Fruit fly (Drosophila melanogaster) ovary, adult (tissue): ENCODE data around the gene Atg3.

Experiments
- CG17801 ChIP-seq: fragments of 200-800 bp; optimal IDR thresholded peaks from 2 replicates; lab custom pipeline; 2019; ENCODE audit warnings: missing biosample characterization, mild to moderate bottlenecking, missing genetic modification characterization, moderate library complexity; ENCODE audit not compliant: partially characterized antibody

Atg3 gene

DNA sequence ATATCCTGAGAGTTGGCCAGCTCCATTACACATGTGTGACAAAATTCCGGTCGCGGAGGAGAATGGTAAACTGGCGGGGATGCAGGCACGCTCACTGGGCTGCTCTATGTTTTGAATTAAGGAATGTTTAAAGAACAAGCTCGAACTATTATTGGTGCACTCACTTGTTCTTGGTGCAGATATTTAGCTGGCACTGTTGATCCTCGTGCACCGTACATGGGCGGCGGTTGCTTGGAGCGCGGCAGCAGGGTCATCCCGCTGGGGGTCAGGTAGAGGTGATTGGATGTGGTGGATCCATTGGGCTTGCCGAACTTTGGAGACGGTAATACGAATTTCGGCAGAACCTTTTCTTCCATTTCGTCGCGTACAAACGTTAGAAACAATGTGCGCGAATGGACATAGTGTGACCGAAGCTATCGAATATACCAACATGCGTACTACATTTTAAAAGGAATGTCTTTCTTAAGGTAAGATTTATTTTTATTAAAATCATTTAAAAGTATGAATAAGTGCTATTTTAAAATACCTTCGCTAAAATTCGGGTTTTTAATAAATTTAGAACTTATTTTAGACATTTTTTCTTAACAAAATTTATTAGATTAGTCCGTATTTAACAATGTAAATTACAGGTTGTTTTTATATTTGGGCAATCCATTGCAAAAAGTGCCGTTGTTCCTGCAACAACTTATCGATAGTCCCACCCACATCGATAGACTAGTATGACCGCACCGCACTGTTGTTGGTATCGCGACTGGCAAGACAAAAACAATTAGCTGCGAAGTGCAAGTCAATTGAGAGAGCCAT lies at the start of gene Atg3, which contains the start of gene Nufip:
Atg3 (plus strand) TSS at position 735 of the 804 bp plus-strand sequence.
Nufip (minus strand) TSS at position 415 of the 804 bp plus-strand sequence.
- peak; percentile 25 for TF ChIP-seq CG17801 (GFP tag; lab: Kevin White, UChicago)

DNA sequence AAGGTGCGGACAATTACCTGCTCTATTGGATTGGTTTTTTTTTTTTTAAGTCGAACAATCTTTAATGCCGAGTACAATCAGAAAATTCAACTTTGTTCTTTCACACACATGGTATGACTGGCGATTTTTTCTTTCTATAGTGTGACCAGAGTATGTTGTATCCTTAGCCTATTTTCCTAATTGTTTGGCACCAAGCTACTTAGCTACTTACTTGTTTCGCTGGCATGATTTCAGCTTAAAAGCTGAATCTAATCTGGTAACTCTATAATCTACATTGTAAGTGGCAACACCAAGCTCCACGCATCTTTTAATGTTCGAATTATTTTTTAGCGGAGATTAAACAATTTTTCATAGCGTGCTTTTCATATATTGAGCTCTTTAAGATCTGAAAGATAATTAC lies 25.3 kb upstream of the Atg3 start, which contains the start of gene CG12477:
CG12477 (minus strand) TSS at position 101 of the 400 bp plus-strand sequence.
- TF ChIP-seq CG17801 (GFP tag; lab: Kevin White, UChicago) = no peak

DNA sequence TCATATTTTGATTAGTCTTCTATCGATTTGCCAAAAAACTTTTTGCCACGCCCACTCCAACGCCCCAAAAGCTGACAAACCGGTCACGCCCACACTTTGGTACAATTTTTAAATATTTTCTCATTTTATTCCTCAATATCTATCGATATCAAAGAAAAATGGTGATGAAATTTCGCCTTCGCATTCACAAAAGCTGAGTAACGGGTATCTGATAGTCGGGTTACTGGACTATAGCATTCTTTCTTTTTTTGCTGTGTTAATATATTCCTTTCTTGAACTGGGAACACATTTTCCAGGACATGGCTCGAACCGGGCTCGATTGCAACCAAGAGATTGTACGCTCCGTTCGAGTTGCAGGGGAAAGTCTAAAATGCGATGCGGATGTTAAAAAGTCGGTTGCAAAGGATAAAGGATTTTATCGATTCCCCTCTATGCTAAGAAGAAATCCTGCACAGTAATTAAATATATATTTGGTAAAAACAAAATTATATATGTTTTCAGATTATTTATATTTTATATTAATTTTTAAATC lies 5.5 kb upstream of the Atg3 start:
- TF ChIP-seq CG17801 (GFP tag; lab: Kevin White, UChicago) = no peak

DNA sequence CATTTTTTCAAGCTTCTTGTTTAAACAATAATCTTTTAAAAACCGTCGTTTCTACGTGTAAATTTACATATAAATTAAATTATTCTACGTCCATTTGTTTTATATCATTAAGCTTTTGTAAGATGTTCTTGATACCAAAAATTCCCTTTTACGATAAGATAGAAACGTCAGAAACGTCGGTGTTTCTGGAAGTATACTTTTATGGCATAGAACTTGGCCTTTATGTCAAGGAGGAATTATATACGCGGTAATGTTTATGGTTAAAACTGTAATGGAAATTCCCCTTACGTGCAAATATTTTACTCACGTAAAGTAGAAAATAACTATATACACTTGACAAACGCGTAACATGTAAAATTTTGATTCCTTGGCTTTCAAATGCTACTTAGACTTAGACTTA lies 4.8 kb upstream of the Atg3 start:
- no peak for TF ChIP-seq CG17801 (GFP tag; lab: Kevin White, UChicago)

DNA sequence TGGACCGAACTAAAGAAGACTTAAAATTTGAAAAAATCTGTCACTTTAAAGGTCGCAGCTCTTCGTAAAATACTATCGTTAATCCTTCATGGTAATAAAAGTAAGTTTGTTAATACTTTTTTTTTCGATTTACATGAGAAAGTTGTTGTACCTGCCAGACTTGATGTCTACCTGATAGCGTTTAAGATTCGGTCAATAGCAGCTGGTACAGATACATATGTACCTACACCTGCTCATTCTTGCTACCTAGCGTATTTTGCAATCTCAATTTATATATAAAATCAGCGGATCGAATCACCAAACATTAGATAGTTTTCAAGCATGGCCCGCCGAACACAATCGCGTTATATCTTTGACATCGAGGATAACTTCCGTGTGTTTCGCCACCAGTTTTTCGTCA lies 4.3 kb upstream of the Atg3 start, which contains the start of gene CG6885:
CG6885 (plus strand) TSS at position 301 of the 400 bp plus-strand sequence.
- no peak for TF ChIP-seq CG17801 (GFP tag; lab: Kevin White, UChicago)

DNA sequence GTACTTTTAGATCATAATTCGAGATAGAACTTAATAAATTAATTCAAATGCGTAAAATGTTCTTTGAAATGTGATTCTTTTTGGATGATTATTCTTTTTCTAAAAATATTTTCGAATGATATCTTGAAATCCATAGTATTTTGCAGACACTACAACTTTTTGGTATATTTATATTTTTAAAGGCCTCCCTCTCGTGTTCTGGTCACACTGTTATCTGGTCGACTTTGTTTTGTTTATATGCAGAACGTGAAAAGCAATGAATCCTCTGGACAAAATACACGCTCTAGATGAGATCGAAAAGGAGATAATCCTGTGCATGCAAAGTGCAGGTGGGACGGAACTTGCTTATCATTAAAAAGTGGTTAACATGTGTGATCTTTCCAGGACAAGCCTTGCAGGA lies 2.8 kb upstream of the Atg3 start, which contains the start of gene MED11:
MED11 (plus strand) TSS at position 210 of the 400 bp plus-strand sequence.
- TF ChIP-seq CG17801 (GFP tag; lab: Kevin White, UChicago) = no peak

DNA sequence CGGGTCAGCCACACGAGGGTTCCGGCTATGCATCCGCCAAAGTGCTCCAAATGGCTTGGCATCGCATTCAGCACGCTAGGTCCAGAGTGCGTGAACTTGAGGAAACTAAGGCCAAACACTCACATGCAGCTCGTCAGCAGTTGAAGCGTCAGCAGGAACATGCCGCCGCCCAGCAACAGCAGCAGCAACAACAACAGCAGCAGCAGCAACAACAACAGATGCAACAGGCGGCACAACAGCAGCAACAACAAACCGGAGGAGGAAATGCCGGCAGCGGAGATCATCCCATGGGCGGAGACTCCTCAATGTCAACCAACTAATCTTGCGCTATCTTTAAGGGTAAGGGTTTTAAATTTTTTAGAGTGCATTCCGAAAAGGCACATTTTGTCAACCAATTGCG lies 2.3 kb upstream of the Atg3 start:
- TF ChIP-seq CG17801 (GFP tag; lab: Kevin White, UChicago) = no peak

DNA sequence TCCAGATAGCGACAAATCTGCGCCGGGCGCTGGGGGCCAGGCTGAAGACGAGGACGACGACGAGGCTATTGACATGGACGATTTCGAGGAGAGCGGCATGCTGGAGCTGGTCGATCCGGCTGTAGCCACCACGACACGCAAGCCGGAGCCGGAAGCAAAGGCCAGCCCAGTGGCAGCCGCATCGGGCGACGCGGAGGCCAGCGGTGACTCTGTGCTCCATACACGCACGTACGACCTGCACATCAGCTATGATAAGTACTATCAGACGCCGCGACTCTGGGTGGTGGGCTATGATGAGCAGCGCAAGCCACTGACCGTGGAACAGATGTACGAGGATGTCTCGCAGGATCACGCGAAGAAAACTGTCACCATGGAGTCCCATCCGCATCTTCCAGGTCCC lies 1.3 kb downstream of the Atg3 start:
- TF ChIP-seq CG17801 (GFP tag; lab: Kevin White, UChicago) = no peak

DNA sequence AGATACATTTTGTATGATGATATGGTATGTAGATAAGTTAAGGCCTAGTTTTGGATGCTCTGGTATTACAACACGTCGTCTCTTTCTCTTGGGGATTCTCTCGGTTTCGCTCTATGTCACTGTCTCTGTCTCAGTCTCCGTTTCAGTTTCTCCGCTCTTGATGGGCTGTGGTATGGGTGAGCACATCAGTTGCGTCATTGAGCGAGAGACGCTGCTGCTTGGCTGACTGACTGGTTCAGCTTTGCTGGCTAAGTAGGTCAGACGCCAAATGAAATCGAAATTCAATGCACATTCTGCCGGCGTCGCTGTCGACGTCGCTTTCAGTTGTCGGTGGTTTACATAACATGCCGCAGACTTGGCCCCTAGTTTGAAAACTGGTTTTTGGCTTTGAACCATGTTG lies 5.3 kb downstream of the Atg3 start:
- TF ChIP-seq CG17801 (GFP tag; lab: Kevin White, UChicago) = no peak

DNA sequence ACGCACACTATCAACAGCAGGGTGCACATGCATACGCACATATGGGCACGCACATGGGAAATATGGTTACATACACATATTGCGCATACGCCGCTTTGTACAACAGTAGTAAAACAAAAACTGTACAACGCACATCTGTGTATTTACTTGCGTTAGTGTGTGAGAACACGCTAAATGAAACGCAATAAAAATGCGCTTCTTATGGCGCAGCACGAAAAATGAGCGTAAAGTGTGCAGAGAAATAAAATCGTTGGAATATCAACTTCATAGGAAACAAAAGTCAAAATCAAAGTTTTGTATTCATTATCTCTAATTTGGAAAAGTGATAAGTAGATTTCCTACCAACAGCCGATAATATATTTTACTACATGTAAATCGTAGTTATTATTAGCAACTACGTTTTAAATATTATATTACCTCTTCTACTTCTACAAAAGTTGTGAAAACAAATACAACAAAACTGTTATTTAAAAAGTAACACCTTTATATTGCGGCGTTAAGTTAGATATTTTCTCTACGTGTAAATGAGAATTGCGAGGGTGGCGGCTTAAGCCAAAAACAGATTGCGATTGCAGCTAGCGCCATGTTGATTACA lies 7.9 kb downstream of the Atg3 start:
- no peak for TF ChIP-seq CG17801 (GFP tag; lab: Kevin White, UChicago)

DNA sequence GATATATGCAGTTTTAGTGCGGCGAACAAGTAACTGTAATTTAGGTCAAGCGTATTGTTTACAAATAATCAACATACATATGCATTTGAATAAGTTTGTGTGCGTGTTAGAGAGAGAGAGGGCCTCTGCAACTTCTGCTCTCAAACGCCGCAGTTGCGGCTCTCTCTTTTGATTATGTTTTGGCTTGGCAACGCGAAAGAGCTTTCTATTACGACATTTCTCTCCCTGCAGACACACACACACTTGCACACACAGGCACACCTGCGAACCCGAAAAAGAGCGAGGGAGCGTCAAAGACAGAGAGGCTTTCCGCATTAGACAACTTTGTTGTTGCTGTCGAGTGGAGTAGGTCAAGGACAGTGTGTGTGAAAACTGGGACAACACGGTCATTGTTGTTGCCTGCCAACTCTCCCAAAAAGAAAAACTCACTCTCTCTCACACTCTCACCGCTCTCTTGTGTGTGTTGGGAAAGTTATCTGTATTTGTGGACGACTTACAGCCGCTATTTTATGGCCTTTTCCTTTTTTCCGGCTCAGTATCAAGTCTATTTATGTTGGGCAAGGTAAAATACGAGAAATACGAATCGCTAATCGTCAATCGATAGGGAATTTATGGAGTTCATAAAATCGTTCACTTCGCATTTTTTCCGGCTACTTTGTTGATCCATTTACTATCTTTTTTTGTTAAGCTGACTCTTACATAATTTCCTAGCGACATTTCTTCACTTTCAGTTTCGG lies 8.8 kb downstream of the Atg3 start:
- TF ChIP-seq CG17801 (GFP tag; lab: Kevin White, UChicago) = no peak

DNA sequence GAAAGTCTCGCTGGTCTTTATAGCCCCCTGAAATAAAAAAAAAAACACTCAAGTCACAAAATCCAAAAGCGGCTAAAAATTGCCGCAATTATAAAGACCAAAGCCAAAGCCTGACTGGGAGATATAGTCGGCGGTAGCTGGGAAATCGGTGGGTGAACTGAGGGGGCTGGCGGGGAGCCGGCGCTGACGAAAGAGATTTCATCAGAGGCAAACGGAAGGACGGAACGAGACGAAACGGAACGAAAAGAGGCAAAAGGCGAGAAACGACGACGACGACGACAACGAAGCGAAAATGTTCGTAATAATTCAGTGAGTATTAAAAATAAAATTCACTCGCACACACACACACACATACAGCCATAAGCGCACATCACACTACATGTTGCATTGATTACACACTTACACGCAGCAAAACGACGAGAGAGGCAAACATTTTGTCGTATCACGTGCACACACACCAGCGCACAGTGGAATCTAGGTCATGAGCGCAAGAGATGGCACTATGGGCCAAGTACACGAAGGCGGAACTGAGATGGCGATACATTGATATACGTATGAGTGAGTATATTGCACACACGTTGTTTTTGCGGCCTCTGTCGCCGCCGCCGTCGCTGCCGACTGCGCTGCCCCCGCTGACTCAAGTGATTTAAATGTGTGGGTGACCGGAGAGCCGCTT lies 10.5 kb downstream of the Atg3 start:
- peak; percentile 62 for TF ChIP-seq CG17801 (GFP tag; lab: Kevin White, UChicago)

DNA sequence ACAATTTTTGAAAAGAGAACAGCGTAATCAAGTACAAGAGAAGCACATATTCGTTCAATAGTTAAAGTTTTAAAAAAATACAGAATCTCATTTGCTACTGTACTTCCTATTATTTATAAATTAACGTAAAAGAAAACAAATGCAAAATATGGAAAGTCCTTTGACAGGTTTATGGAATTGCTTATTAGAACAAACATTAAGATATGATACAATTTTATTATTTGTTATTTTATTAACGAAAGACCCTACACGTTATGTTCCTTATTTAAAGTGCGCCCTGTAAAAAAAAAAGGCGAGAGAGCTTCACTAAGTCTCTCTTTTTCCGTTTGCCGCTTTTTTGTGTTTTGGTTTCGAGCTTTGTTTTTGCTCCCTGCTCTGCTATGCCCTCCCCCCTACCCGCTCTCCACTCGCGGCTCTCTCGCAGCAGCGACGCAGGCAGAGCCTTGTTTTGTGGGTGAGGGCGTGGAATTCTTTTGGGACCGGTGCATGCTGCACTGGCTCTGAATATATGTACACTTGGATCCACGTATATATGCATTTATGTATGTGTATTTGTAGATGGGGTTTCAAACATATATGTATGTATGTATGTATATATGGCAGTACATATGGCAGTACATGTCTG lies 12.0 kb downstream of the Atg3 start:
- no peak for TF ChIP-seq CG17801 (GFP tag; lab: Kevin White, UChicago)

DNA sequence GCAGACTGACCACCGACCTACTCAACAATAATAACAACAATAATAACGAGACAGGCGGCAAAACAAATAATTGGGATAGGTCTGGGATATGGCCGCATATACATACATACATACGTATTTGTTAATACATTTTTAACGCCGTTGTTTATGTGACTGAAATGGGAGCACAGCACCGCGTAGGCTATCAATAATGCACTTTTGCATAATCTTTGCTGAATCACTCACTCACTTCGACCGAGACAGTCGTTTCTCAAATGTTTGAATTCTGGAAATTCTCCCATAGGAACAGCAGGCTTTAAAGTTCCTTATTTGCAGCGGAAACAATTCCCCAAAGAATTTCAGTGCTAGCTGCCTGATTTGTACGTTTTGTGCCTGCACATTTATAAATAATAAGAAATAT lies 13.2 kb downstream of the Atg3 start:
- TF ChIP-seq CG17801 (GFP tag; lab: Kevin White, UChicago) = no peak
